Worm (Caenorhabditis elegans) whole organism, mixed stage, embryonic: ENCODE measurements around the gene ZK154.6.

Experiments used
- M03D4.4 ChIP-seq: sonication (generic microtip); optimal IDR thresholded peaks from 2 replicates; lab custom pipeline; 2017; ENCODE audit warnings: mild to moderate bottlenecking, missing genetic modification characterization, missing compliant biosample characterization
- blmp-1 ChIP-seq: fragments of 150-350 bp; optimal IDR thresholded peaks from 2 replicates; lab custom pipeline; 2014; ENCODE audit warnings: missing biosample characterization, missing genetic modification characterization
- ceh-39 ChIP-seq: fragments of 150-350 bp; optimal IDR thresholded peaks from 2 replicates; lab custom pipeline; 2014; ENCODE audit warnings: missing biosample characterization, missing genetic modification characterization
- ceh-43 ChIP-seq: fragments of 200-800 bp; sonication (Bioruptor generic); optimal IDR thresholded peaks from 2 replicates; lab custom pipeline; 2018; ENCODE audit warnings: mild to moderate bottlenecking, missing genetic modification characterization, moderate library complexity, missing compliant biosample characterization
- ceh-83 ChIP-seq: fragments of 200-800 bp; sonication (Bioruptor generic); optimal IDR thresholded peaks from 2 replicates; lab custom pipeline; 2018; ENCODE audit warnings: mild to moderate bottlenecking, missing genetic modification characterization, missing compliant biosample characterization
- ces-1 ChIP-seq: fragments of 150-350 bp; optimal IDR thresholded peaks from 2 replicates; lab custom pipeline; 2014; ENCODE audit warnings: missing biosample characterization, missing genetic modification reagents, missing genetic modification characterization
- cnd-1 ChIP-seq: fragments of 200-800 bp; sonication (Bioruptor generic); optimal IDR thresholded peaks from 2 replicates; lab custom pipeline; 2018; ENCODE audit warnings: mild to moderate bottlenecking, missing genetic modification characterization, missing compliant biosample characterization
- drap-1 ChIP-seq: fragments of 200-800 bp; sonication (Bioruptor generic); optimal IDR thresholded peaks from 3 replicates; lab custom pipeline; 2018; ENCODE audit warnings: mild to moderate bottlenecking, missing genetic modification characterization, missing compliant biosample characterization
- flh-1 ChIP-seq: fragments of 200-800 bp; sonication (Bioruptor generic); optimal IDR thresholded peaks from 2 replicates; lab custom pipeline; 2018; ENCODE audit warnings: mild to moderate bottlenecking, missing genetic modification characterization, moderate library complexity, missing compliant biosample characterization
- ham-2 ChIP-seq: fragments of 200-800 bp; sonication (Bioruptor generic); optimal IDR thresholded peaks from 2 replicates; lab custom pipeline; 2018; ENCODE audit warnings: mild to moderate bottlenecking, missing genetic modification characterization, missing compliant biosample characterization
- hlh-1 ChIP-seq: fragments of 150-350 bp; optimal IDR thresholded peaks from 2 replicates; lab custom pipeline; 2014; ENCODE audit warnings: missing biosample characterization, missing genetic modification reagents, missing genetic modification characterization
- lin-13 ChIP-seq: fragments of 150-350 bp; optimal IDR thresholded peaks from 2 replicates; lab custom pipeline; 2014; ENCODE audit warnings: missing biosample characterization, missing genetic modification characterization
- lin-32 ChIP-seq: fragments of 200-800 bp; sonication (Bioruptor generic); optimal IDR thresholded peaks from 2 replicates; lab custom pipeline; 2018; ENCODE audit warnings: mild to moderate bottlenecking, missing genetic modification characterization, missing compliant biosample characterization
- lsy-2 ChIP-seq: fragments of 150-350 bp; optimal IDR thresholded peaks from 2 replicates; lab custom pipeline; 2014; ENCODE audit warnings: missing biosample characterization, missing genetic modification characterization
- mab-5 ChIP-seq: fragments of 150-350 bp; optimal IDR thresholded peaks from 2 replicates; lab custom pipeline; 2014; ENCODE audit warnings: missing biosample characterization, missing genetic modification characterization
- mep-1 ChIP-seq: fragments of 150-350 bp; optimal IDR thresholded peaks from 2 replicates; lab custom pipeline; 2017; ENCODE audit warnings: missing biosample characterization, missing genetic modification reagents, missing genetic modification characterization, inconsistent platforms
- mls-2 ChIP-seq: sonication (generic microtip); optimal IDR thresholded peaks from 2 replicates; lab custom pipeline; 2016; ENCODE audit warnings: mild to moderate bottlenecking, missing genetic modification characterization, moderate library complexity, missing compliant biosample characterization
- nhr-12 ChIP-seq: fragments of 150-350 bp; optimal IDR thresholded peaks from 2 replicates; lab custom pipeline; 2014; ENCODE audit warnings: missing biosample characterization, missing genetic modification characterization
- nhr-237 ChIP-seq: fragments of 150-350 bp; optimal IDR thresholded peaks from 2 replicates; lab custom pipeline; 2014; ENCODE audit warnings: missing biosample characterization, missing genetic modification characterization
- nhr-28 ChIP-seq: fragments of 150-350 bp; optimal IDR thresholded peaks from 2 replicates; lab custom pipeline; 2014; ENCODE audit warnings: missing biosample characterization, missing genetic modification characterization
- nhr-76 ChIP-seq: sonication (generic microtip); optimal IDR thresholded peaks from 2 replicates; lab custom pipeline; 2017; ENCODE audit warnings: missing biosample characterization, missing genetic modification characterization
- pha-4 ChIP-seq: fragments of 150-350 bp; optimal IDR thresholded peaks from 2 replicates; lab custom pipeline; 2018; ENCODE audit warnings: missing biosample characterization, missing genetic modification reagents, missing genetic modification characterization
- sem-2 ChIP-seq: fragments of 200-800 bp; sonication (Bioruptor generic); optimal IDR thresholded peaks from 2 replicates; lab custom pipeline; 2018; ENCODE audit warnings: mild to moderate bottlenecking, missing genetic modification characterization, missing compliant biosample characterization
- snpc-4 ChIP-seq: fragments of 150-350 bp; optimal IDR thresholded peaks from 2 replicates; lab custom pipeline; 2014; ENCODE audit warnings: missing biosample characterization, missing genetic modification characterization
- sptf-1 ChIP-seq: sonication (generic microtip); optimal IDR thresholded peaks from 2 replicates; lab custom pipeline; 2017; ENCODE audit warnings: mild to moderate bottlenecking, missing genetic modification characterization, moderate library complexity, missing compliant biosample characterization
- tbx-8 ChIP-seq: fragments of 200-800 bp; sonication (Bioruptor generic); optimal IDR thresholded peaks from 2 replicates; lab custom pipeline; 2018; ENCODE audit warnings: mild to moderate bottlenecking, missing genetic modification characterization, moderate library complexity, missing compliant biosample characterization
- unc-120 ChIP-seq: sonication (generic microtip); optimal IDR thresholded peaks from 2 replicates; lab custom pipeline; 2017; ENCODE audit warnings: missing genetic modification characterization, missing compliant biosample characterization; ENCODE audit not compliant: poor library complexity, severe bottlenecking
- unc-39 ChIP-seq: fragments of 150-350 bp; optimal IDR thresholded peaks from 2 replicates; lab custom pipeline; 2014; ENCODE audit warnings: missing biosample characterization, missing genetic modification characterization
- zip-8 ChIP-seq: fragments of 150-350 bp; optimal IDR thresholded peaks from 2 replicates; lab custom pipeline; 2014; ENCODE audit warnings: missing biosample characterization, missing genetic modification characterization
- ztf-11 ChIP-seq: fragments of 150-350 bp; optimal IDR thresholded peaks from 2 replicates; lab custom pipeline; 2014; ENCODE audit warnings: missing biosample characterization, missing genetic modification characterization

Gene ZK154.6

ce11 chrX:7809352-7810196 is 16.2 kb upstream of the ZK154.6 start:
- no peak for TF ChIP-seq nhr-12
- no peak for TF ChIP-seq snpc-4
- TF ChIP-seq lsy-2: peak; percentile 47
- TF ChIP-seq mep-1 (tag; lab: Kevin White, UChicago): peak; percentile 68
- TF ChIP-seq hlh-1 (tag; lab: Kevin White, UChicago): peak; percentile 64
- TF ChIP-seq ces-1: peak; percentile 66
- TF ChIP-seq ceh-39 (tag; lab: Kevin White, UChicago): peak; percentile 38
- no peak for TF ChIP-seq unc-39
- TF ChIP-seq drap-1 (GFP tag; lab: Kevin White, UChicago): peak; percentile 42
- TF ChIP-seq pha-4 (tag; lab: Kevin White, UChicago): peak; percentile 89
- TF ChIP-seq cnd-1 (tag; lab: Kevin White, UChicago): peak; percentile 81
- TF ChIP-seq mab-5 (tag; lab: Kevin White, UChicago): no peak
- TF ChIP-seq blmp-1 (tag; lab: Kevin White, UChicago): no peak
- TF ChIP-seq lin-13 (tag; lab: Kevin White, UChicago): peak; percentile 69
- no peak for TF ChIP-seq ztf-11
- TF ChIP-seq mls-2 (tag; lab: Kevin White, UChicago): peak; percentile 24
- TF ChIP-seq nhr-76 (tag; lab: Kevin White, UChicago): no peak
- TF ChIP-seq M03D4.4 (tag; lab: Kevin White, UChicago): peak; percentile 58
- TF ChIP-seq unc-120 (tag; lab: Kevin White, UChicago): peak; percentile 46
- TF ChIP-seq sptf-1 (tag; lab: Kevin White, UChicago): peak; percentile 29
- peak; percentile 56 for TF ChIP-seq ceh-43 (GFP tag; lab: Kevin White, UChicago)
- peak; percentile 60 for TF ChIP-seq lin-32

- TF ChIP-seq sptf-1 (tag; lab: Kevin White, UChicago) (no peak), ces-1 (no peak)
These were observed 15.0 kb upstream of the ZK154.6 start for ce11 chrX:7808388-7808787.

ce11 chrX:7800370-7800769 is 7.0 kb upstream of the ZK154.6 start:
- no peak for TF ChIP-seq flh-1 (GFP tag; lab: Kevin White, UChicago)
- no peak for TF ChIP-seq zip-8 (tag; lab: Kevin White, UChicago)
- no peak for TF ChIP-seq unc-39
- no peak for TF ChIP-seq M03D4.4 (tag; lab: Kevin White, UChicago)
- TF ChIP-seq lsy-2: no peak
- TF ChIP-seq nhr-28 (tag; lab: Kevin White, UChicago): no peak

- TF ChIP-seq lin-32 (no peak), ham-2 (GFP tag; lab: Kevin White, UChicago) (no peak), ztf-11 (no peak), ceh-43 (GFP tag; lab: Kevin White, UChicago) (no peak), lsy-2 (no peak), ceh-39 (tag; lab: Kevin White, UChicago) (no peak), blmp-1 (tag; lab: Kevin White, UChicago) (no peak), nhr-76 (tag; lab: Kevin White, UChicago) (no peak)
- TF ChIP-seq, all 35 proteins: peak for 0
These were observed 6.3 kb upstream of the ZK154.6 start, which contains the start of gene gpx-7 for ce11 chrX:7799680-7800079. gpx-7 (minus strand) TSS chrX:7799780.

- TF ChIP-seq hlh-1 (tag; lab: Kevin White, UChicago) (no peak), nhr-237 (tag; lab: Kevin White, UChicago) (no peak), lsy-2 (no peak), mab-5 (tag; lab: Kevin White, UChicago) (no peak), mep-1 (tag; lab: Kevin White, UChicago) (no peak), ces-1 (peak; percentile 17)
These were observed 5.1 kb upstream of the ZK154.6 start, which contains the start of gene adm-4 for ce11 chrX:7798248-7799020. adm-4 (minus strand) TSS chrX:7798298.

ce11 chrX:7794306-7794743 is 962 bp upstream of the ZK154.6 start:
- TF ChIP-seq sptf-1 (tag; lab: Kevin White, UChicago) (peak; percentile 48), sem-2 (peak; percentile 19), ceh-43 (GFP tag; lab: Kevin White, UChicago) (peak; percentile 6), unc-120 (tag; lab: Kevin White, UChicago) (peak; percentile 41), lin-32 (peak; percentile 28), lsy-2 (no peak), ztf-11 (no peak), drap-1 (GFP tag; lab: Kevin White, UChicago) (peak; percentile 20), ham-2 (GFP tag; lab: Kevin White, UChicago) (peak; percentile 51), tbx-8 (GFP tag; lab: Kevin White, UChicago) (peak; percentile 26), nhr-76 (tag; lab: Kevin White, UChicago) (no peak), ceh-83 (peak; percentile 62), cnd-1 (tag; lab: Kevin White, UChicago) (peak; percentile 46), M03D4.4 (tag; lab: Kevin White, UChicago) (peak; percentile 69), mls-2 (tag; lab: Kevin White, UChicago) (peak; percentile 19)
- TF ChIP-seq, all 35 proteins: peak for 12
